Fruit fly (Drosophila melanogaster): Measurements from ENCODE around the gene bocks.
A peak's percentile ranks its signal among the peaks of the same experiment; 100 is the strongest.

Gene bocks

dm6 chr3R:9551013-9551658 is 39.7 kb downstream of the bocks start (continued):
- TF ChIP-seq tin (GFP tag; optimal IDR thresholded peaks at IDR 0.05) (peak; percentile 15), crol (GFP tag; IDR thresholded peaks at IDR 0.05) (no peak), cg (GFP tag; optimal IDR thresholded peaks at IDR 0.05) (peak; percentile 97), CG8281 (tag; optimal IDR thresholded peaks at IDR 0.05) (peak; percentile 11), CG3281 (GFP tag; optimal IDR thresholded peaks at IDR 0.05) (peak; percentile 63), CG10979 (tag; optimal IDR thresholded peaks at IDR 0.05) (no peak), BEAF-32 (GFP tag; optimal IDR thresholded peaks at IDR 0.05) (no peak), CG11504 (tag; optimal IDR thresholded peaks at IDR 0.05) (no peak), CG30431 (GFP tag; optimal IDR thresholded peaks at IDR 0.05) (no peak), E2f1 (GFP tag; IDR thresholded peaks at IDR 0.05) (no peak), CG17612 (GFP tag; IDR thresholded peaks at IDR 0.05) (no peak), dpn (GFP tag; optimal IDR thresholded peaks at IDR 0.05) (peak; percentile 5 to 12), CG9727 (GFP tag; optimal IDR thresholded peaks at IDR 0.05) (peak; percentile 20), bbx (GFP tag; IDR thresholded peaks at IDR 0.05; ENCODE audit: partially characterized antibody) (no peak), CG18619 (GFP tag; optimal IDR thresholded peaks at IDR 0.05) (peak; percentile 5), CG2678 (tag; optimal IDR thresholded peaks at IDR 0.05) (peak; percentile 58), fd102C (GFP tag; optimal IDR thresholded peaks at IDR 0.05) (no peak), CG34422 (GFP tag; IDR thresholded peaks at IDR 0.05) (no peak), Hr3 (GFP tag; optimal IDR thresholded peaks at IDR 0.05) (no peak), org-1 (GFP tag; optimal IDR thresholded peaks at IDR 0.05) (peak; percentile 25), CG15696 (tag; optimal IDR thresholded peaks at IDR 0.05) (no peak), Chrac-16 (GFP tag; optimal IDR thresholded peaks at IDR 0.05) (no peak), pfk (GFP tag; optimal IDR thresholded peaks at IDR 0.05) (peak; percentile 63), bsh (GFP tag; optimal IDR thresholded peaks at IDR 0.05) (peak in 1 of 2 experiments; percentile 9), HHEX (GFP tag; optimal IDR thresholded peaks at IDR 0.05) (peak; percentile 70), CG4854 (GFP tag; optimal IDR thresholded peaks at IDR 0.05) (no peak), CG15269 (tag; optimal IDR thresholded peaks at IDR 0.05) (peak; percentile 4), CG12659 (GFP tag; optimal IDR thresholded peaks at IDR 0.05) (peak; percentile 43), sd (tag; optimal IDR thresholded peaks at IDR 0.05) (peak; percentile 51), CG8089 (GFP tag; optimal IDR thresholded peaks at IDR 0.05) (peak; percentile 32), CkIIα-i1 (GFP tag; IDR thresholded peaks at IDR 0.05) (no peak), CG10431 (GFP tag; optimal IDR thresholded peaks at IDR 0.05) (no peak), CG12744 (GFP tag; optimal IDR thresholded peaks at IDR 0.05) (peak; percentile 38), run (tag; optimal IDR thresholded peaks at IDR 0.05) (peak; percentile 49), Med (GFP tag) (peak; percentile 91), CG30020 (tag; optimal IDR thresholded peaks at IDR 0.05) (no peak), nerfin-2 (GFP tag; IDR thresholded peaks at IDR 0.05; ENCODE audit: partially characterized antibody) (no peak), chm (GFP tag; IDR thresholded peaks at IDR 0.05) (no peak), CG6813 (GFP tag; optimal IDR thresholded peaks at IDR 0.05) (peak; percentile 85), repo (GFP tag; optimal IDR thresholded peaks at IDR 0.05) (peak; percentile 9), grau (tag; optimal IDR thresholded peaks at IDR 0.05) (no peak), CG14860 (GFP tag; IDR thresholded peaks at IDR 0.05; ENCODE audit: partially characterized antibody) (no peak)

Data from whole organism, embryonic.